Fruit fly (Drosophila melanogaster): ENCODE measurements around the gene y.

- TF ChIP-seq CTCF (optimal IDR thresholded peaks at IDR 0.05) (no peak), CG8478 (optimal IDR thresholded peaks at IDR 0.05) (no peak)
These were observed at the start of gene y for dm6 chrX:356232-356631.

Measured in S2 (cell line).